Worm (Caenorhabditis elegans) whole organism, L2 larva: Measurements from ENCODE around the gene chil-18.

Source experiments
- ceh-82 ChIP-seq: fragments of 150-350 bp; optimal IDR thresholded peaks from 2 replicates; lab custom pipeline; 2014; ENCODE audit warnings: missing biosample characterization, missing genetic modification characterization
- fos-1 ChIP-seq: fragments of 150-350 bp; optimal IDR thresholded peaks from 2 replicates; lab custom pipeline; 2014; ENCODE audit warnings: missing biosample characterization, missing genetic modification characterization
- lsy-2 ChIP-seq, 2 experiments: fragments of 150-350 bp in 1 of 2; sonication (generic microtip) in 1 of 2; optimal IDR thresholded peaks; 2 replicates each; lab custom pipeline; 2014 to 2017; ENCODE audit warnings: missing biosample characterization in 2 of 2, missing genetic modification characterization in 2 of 2
- mab-5 ChIP-seq: fragments of 150-350 bp; optimal IDR thresholded peaks from 2 replicates; lab custom pipeline; 2014; ENCODE audit warnings: missing biosample characterization, missing genetic modification characterization
- nhr-12 ChIP-seq: fragments of 150-350 bp; optimal IDR thresholded peaks from 2 replicates; lab custom pipeline; 2014; ENCODE audit warnings: missing biosample characterization, missing genetic modification characterization
- snpc-4 ChIP-seq: fragments of 150-350 bp; optimal IDR thresholded peaks from 2 replicates; lab custom pipeline; 2014; ENCODE audit warnings: missing biosample characterization, missing genetic modification characterization
- unc-62 ChIP-seq: fragments of 150-350 bp; optimal IDR thresholded peaks from 2 replicates; lab custom pipeline; 2014; ENCODE audit warnings: missing biosample characterization, missing genetic modification reagents, missing genetic modification characterization
- zag-1 ChIP-seq: fragments of 150-350 bp; optimal IDR thresholded peaks from 2 replicates; lab custom pipeline; 2014; ENCODE audit warnings: missing biosample characterization, missing genetic modification characterization
- ztf-4 ChIP-seq: fragments of 150-350 bp; optimal IDR thresholded peaks from 2 replicates; lab custom pipeline; 2014; ENCODE audit warnings: missing biosample characterization, missing genetic modification characterization

DNA sequence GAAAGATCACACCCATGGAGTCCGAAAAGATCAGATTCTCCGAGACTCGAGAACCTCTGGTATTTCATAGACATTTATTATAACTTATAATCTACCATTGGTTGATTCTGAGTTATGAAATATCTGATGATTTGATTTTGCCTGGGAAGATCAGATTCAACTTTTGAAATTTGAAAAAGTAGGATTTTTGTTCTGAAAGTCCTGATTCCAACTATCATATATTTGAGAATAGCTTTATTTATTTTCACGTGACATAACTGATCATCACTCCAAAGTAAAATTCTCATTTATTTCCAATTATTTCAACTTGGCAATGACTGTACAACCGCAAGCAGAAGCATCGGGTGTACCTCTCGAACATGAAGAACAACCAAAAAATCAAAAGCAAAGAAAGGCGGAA, 48.3 kb upstream of the chil-18 start, which contains the start of gene Y51B9A.7:
- no peak for TF ChIP-seq ceh-82 (tag; lab: Kevin White, UChicago)
- TF ChIP-seq fos-1 (tag; lab: Kevin White, UChicago): no peak
- no peak for TF ChIP-seq snpc-4 (tag; lab: Kevin White, UChicago)
- no peak for TF ChIP-seq ztf-4 (tag; lab: Kevin White, UChicago)
- TF ChIP-seq unc-62: no peak
- no peak for TF ChIP-seq lsy-2 (tag; optimal IDR thresholded peaks at IDR 0.05; lab: Kevin White, UChicago)
- TF ChIP-seq mab-5 (tag; lab: Kevin White, UChicago): no peak
- TF ChIP-seq nhr-12 (tag; lab: Kevin White, UChicago): no peak
- no peak for TF ChIP-seq zag-1 (tag; lab: Kevin White, UChicago)
